Fruit fly (Drosophila melanogaster) whole organism, embryonic: ENCODE measurements around the gene Tnks.

Source experiments
- ATbp ChIP-seq: fragments of 200-800 bp; sonication (Bioruptor generic); optimal IDR thresholded peaks from 2 replicates; lab custom pipeline; 2017; ENCODE audit warnings: missing biosample characterization, mild to moderate bottlenecking, missing genetic modification characterization, missing genetic modification reagents
- CG10431 ChIP-seq: fragments of 200-800 bp; sonication (Bioruptor generic); optimal IDR thresholded peaks from 3 replicates; lab custom pipeline; 2018; ENCODE audit warnings: missing biosample characterization, mild to moderate bottlenecking, missing genetic modification characterization
- CG10565 ChIP-seq: fragments of 200-800 bp; sonication (Bioruptor generic); optimal IDR thresholded peaks from 3 replicates; lab custom pipeline; 2016; ENCODE audit warnings: missing biosample characterization, mild to moderate bottlenecking, missing genetic modification characterization
- CG11085 ChIP-seq: fragments of 200-800 bp; sonication (Bioruptor generic); IDR thresholded peaks from 2 replicates; pipeline ENCODE4 v1.3.6; 2022; ENCODE audit warnings: missing biosample characterization, missing genetic modification characterization
- CG11696 ChIP-seq: fragments of 200-800 bp; sonication (Bioruptor generic); IDR thresholded peaks from 2 replicates; pipeline ENCODE4 v1.3.6; 2022; ENCODE audit warnings: missing biosample characterization, missing genetic modification characterization
- CG12219 ChIP-seq: fragments of 200-800 bp; sonication (Bioruptor generic); optimal IDR thresholded peaks from 3 replicates; lab custom pipeline; 2018; ENCODE audit warnings: missing biosample characterization, mild to moderate bottlenecking, missing genetic modification characterization
- CG12299 ChIP-seq: fragments of 200-800 bp; sonication (Bioruptor generic); optimal IDR thresholded peaks from 2 replicates; lab custom pipeline; 2018; ENCODE audit warnings: missing biosample characterization, mild to moderate bottlenecking, missing genetic modification characterization
- CG13287 ChIP-seq: fragments of 200-800 bp; sonication (Bioruptor generic); IDR thresholded peaks from 2 replicates; pipeline ENCODE4 v1.3.6; 2022; ENCODE audit warnings: missing biosample characterization, missing genetic modification characterization; ENCODE audit not compliant: partially characterized antibody
- CG1602 ChIP-seq: fragments of 200-800 bp; sonication (Bioruptor generic); optimal IDR thresholded peaks from 3 replicates; lab custom pipeline; 2016; ENCODE audit warnings: missing biosample characterization, missing genetic modification characterization
- CG17802 ChIP-seq: fragments of 200-800 bp; sonication (Bioruptor generic); optimal IDR thresholded peaks from 2 replicates; lab custom pipeline; 2018; ENCODE audit warnings: missing biosample characterization, mild to moderate bottlenecking, missing genetic modification characterization, moderate library complexity
- CG17829 ChIP-seq: fragments of 200-800 bp; optimal IDR thresholded peaks from 2 replicates; lab custom pipeline; 2019; ENCODE audit warnings: missing biosample characterization, mild to moderate bottlenecking, missing genetic modification characterization, moderate library complexity
- CG18011 ChIP-seq: fragments of 200-800 bp; sonication (Bioruptor generic); optimal IDR thresholded peaks from 2 replicates; lab custom pipeline; 2017; ENCODE audit warnings: missing biosample characterization, missing genetic modification characterization, mild to moderate bottlenecking, moderate library complexity, missing genotype
- CG18599 ChIP-seq: fragments of 200-800 bp; sonication (Bioruptor generic); optimal IDR thresholded peaks from 3 replicates; lab custom pipeline; 2017; ENCODE audit warnings: missing biosample characterization, missing genetic modification characterization, mild to moderate bottlenecking, moderate library complexity, missing genetic modification reagents
- CG2116 ChIP-seq: fragments of 200-800 bp; sonication (Bioruptor generic); optimal IDR thresholded peaks from 3 replicates; lab custom pipeline; 2018; ENCODE audit warnings: missing biosample characterization, mild to moderate bottlenecking, missing genetic modification characterization
- CG2199 ChIP-seq: fragments of 200-800 bp; sonication (Bioruptor generic); IDR thresholded peaks from 3 replicates; pipeline ENCODE4 v1.3.6; 2022; ENCODE audit warnings: missing biosample characterization, missing genetic modification characterization
- CG2678 ChIP-seq: fragments of 200-800 bp; sonication (Bioruptor generic); optimal IDR thresholded peaks from 3 replicates; lab custom pipeline; 2019; ENCODE audit warnings: missing biosample characterization, mild to moderate bottlenecking, missing genetic modification characterization, moderate library complexity
- CG30403 ChIP-seq: fragments of 200-800 bp; sonication (Bioruptor generic); optimal IDR thresholded peaks from 3 replicates; lab custom pipeline; 2016; ENCODE audit warnings: missing biosample characterization, missing genetic modification characterization
- CG32767 ChIP-seq: fragments of 200-800 bp; sonication (Bioruptor generic); IDR thresholded peaks from 2 replicates; pipeline ENCODE4 v1.3.6; 2022; ENCODE audit warnings: missing biosample characterization, missing genetic modification characterization
- CG3726 ChIP-seq: fragments of 200-800 bp; sonication (Bioruptor generic); IDR thresholded peaks from 3 replicates; pipeline ENCODE4, ENCODE4 v1.3.6; 2022; ENCODE audit warnings: missing biosample characterization, missing genetic modification characterization
- CG4328 ChIP-seq: fragments of 200-800 bp; sonication (Bioruptor generic); optimal IDR thresholded peaks from 3 replicates; lab custom pipeline; 2017; ENCODE audit warnings: missing biosample characterization, missing genetic modification reagents, missing genetic modification characterization
- CG4360 ChIP-seq: fragments of 200-800 bp; sonication (Bioruptor generic); IDR thresholded peaks from 2 replicates; pipeline ENCODE4 v1.3.6; 2022; ENCODE audit warnings: missing biosample characterization, missing genetic modification characterization
- CG43689 ChIP-seq: fragments of 200-800 bp; sonication (Bioruptor generic); IDR thresholded peaks from 2 replicates; pipeline ENCODE4 v1.3.6; 2022; ENCODE audit warnings: missing biosample characterization, missing genetic modification characterization
- CG4404 ChIP-seq: fragments of 200-800 bp; sonication (Bioruptor generic); IDR thresholded peaks from 2 replicates; pipeline ENCODE4 v1.3.6; 2022; ENCODE audit warnings: missing biosample characterization, missing genetic modification characterization
- CG8359 ChIP-seq: fragments of 200-800 bp; sonication (Bioruptor generic); optimal IDR thresholded peaks from 2 replicates; lab custom pipeline; 2017; ENCODE audit warnings: missing biosample characterization, mild to moderate bottlenecking, missing genetic modification characterization, borderline replicate concordance
- CG9437 ChIP-seq: fragments of 200-800 bp; sonication (Bioruptor generic); optimal IDR thresholded peaks from 2 replicates; lab custom pipeline; 2018; ENCODE audit warnings: missing biosample characterization, mild to moderate bottlenecking, missing genetic modification characterization
- CG9727 ChIP-seq: fragments of 200-800 bp; sonication (Bioruptor generic); optimal IDR thresholded peaks from 3 replicates; lab custom pipeline; 2017; ENCODE audit warnings: missing biosample characterization, mild to moderate bottlenecking, missing genetic modification characterization
- Deaf1 ChIP-seq: fragments of 200-800 bp; optimal IDR thresholded peaks from 3 replicates; lab custom pipeline; 2019; ENCODE audit warnings: missing biosample characterization, mild to moderate bottlenecking, missing genetic modification characterization, moderate library complexity
- Dip2 ChIP-seq: fragments of 200-800 bp; sonication (Bioruptor generic); IDR thresholded peaks from 2 replicates; pipeline ENCODE4 v1.3.6; 2022; ENCODE audit warnings: missing biosample characterization, missing genetic modification characterization
- HLH54F ChIP-seq: fragments of 200-800 bp; sonication (Bioruptor generic); optimal IDR thresholded peaks from 3 replicates; lab custom pipeline; 2016; ENCODE audit warnings: missing biosample characterization, missing genetic modification characterization
- Lpt ChIP-seq: fragments of >200 bp; optimal IDR thresholded peaks from 2 replicates; lab custom pipeline; 2018; ENCODE audit warnings: missing biosample characterization, missing genetic modification characterization
- MESR4 ChIP-seq: fragments of 200-800 bp; sonication (Bioruptor generic); optimal IDR thresholded peaks from 2 replicates; lab custom pipeline; 2018; ENCODE audit warnings: missing biosample characterization, mild to moderate bottlenecking, missing genetic modification characterization, moderate library complexity
- PHDP ChIP-seq: fragments of 200-800 bp; sonication (Bioruptor generic); optimal IDR thresholded peaks from 3 replicates; lab custom pipeline; 2018; ENCODE audit warnings: missing biosample characterization, mild to moderate bottlenecking, missing genetic modification characterization, moderate library complexity
- Xrp1 ChIP-seq: fragments of 200-800 bp; sonication (Bioruptor generic); IDR thresholded peaks from 2 replicates; pipeline ENCODE4 v1.3.6; 2022; ENCODE audit warnings: missing biosample characterization, missing genetic modification characterization
- aop ChIP-seq: fragments of 200-800 bp; sonication (Bioruptor generic); IDR thresholded peaks from 2 replicates; pipeline ENCODE4 v1.3.6; 2022; ENCODE audit warnings: missing biosample characterization, missing genetic modification characterization
- br ChIP-seq: fragments of >200 bp; optimal IDR thresholded peaks from 2 replicates; lab custom pipeline; 2017
- bsh ChIP-seq, 2 experiments: fragments of 200-800 bp; sonication (Bioruptor generic); optimal IDR thresholded peaks; 2 replicates each; lab custom pipeline; 2017 to 2018; ENCODE audit warnings: mild to moderate bottlenecking in 2 of 2, missing biosample characterization in 2 of 2, missing genetic modification characterization in 2 of 2, moderate library complexity in 1 of 2
- chinmo ChIP-seq: fragments of 200-800 bp; sonication (Bioruptor generic); IDR thresholded peaks from 4 replicates; pipeline ENCODE4 v1.3.6; 2022; ENCODE audit warnings: missing biosample characterization, missing genetic modification characterization; ENCODE audit not compliant: partially characterized antibody
- dati ChIP-seq: fragments of 200-800 bp; sonication (Bioruptor generic); IDR thresholded peaks from 2 replicates; pipeline ENCODE4 v1.3.6; 2022; ENCODE audit warnings: missing biosample characterization, missing genetic modification characterization
- gsb-n ChIP-seq: fragments of 200-800 bp; sonication (Bioruptor generic); optimal IDR thresholded peaks from 3 replicates; lab custom pipeline; 2018; ENCODE audit warnings: missing biosample characterization, mild to moderate bottlenecking, missing genetic modification characterization
- gt ChIP-seq: fragments of 200-800 bp; sonication (Bioruptor generic); IDR thresholded peaks from 2 replicates; pipeline ENCODE4 v1.3.6; 2022; ENCODE audit warnings: missing biosample characterization, missing genetic modification characterization
- ken ChIP-seq: fragments of 200-800 bp; sonication (Bioruptor generic); IDR thresholded peaks from 3 replicates; pipeline ENCODE4 v1.3.6; 2022; ENCODE audit warnings: missing biosample characterization, missing genetic modification characterization
- lov ChIP-seq, 2 experiments: fragments of 200-800 bp in 1 of 2; fragments of >200 bp in 1 of 2; sonication (Bioruptor generic) in 1 of 2; IDR thresholded peaks in 1 of 2; optimal IDR thresholded peaks in 1 of 2; 2 replicates in 1 of 2; 3 replicates in 1 of 2; pipeline versions ENCODE4 v1.3.6 to Lab custom; 2017 to 2022; ENCODE audit warnings: missing biosample characterization in 1 of 2, missing genetic modification characterization in 1 of 2
- luna ChIP-seq: fragments of 200-800 bp; sonication (Bioruptor generic); optimal IDR thresholded peaks from 2 replicates; lab custom pipeline; 2016; ENCODE audit warnings: missing biosample characterization, missing genetic modification characterization
- maf-S ChIP-seq: fragments of 200-800 bp; sonication (Bioruptor generic); optimal IDR thresholded peaks from 2 replicates; lab custom pipeline; 2016; ENCODE audit warnings: missing biosample characterization, missing genetic modification characterization
- nmo ChIP-seq: fragments of 200-800 bp; sonication (Bioruptor generic); optimal IDR thresholded peaks from 2 replicates; lab custom pipeline; 2018; ENCODE audit warnings: missing biosample characterization, mild to moderate bottlenecking, missing genetic modification characterization, moderate library complexity
- scrt ChIP-seq: fragments of 200-800 bp; sonication (Bioruptor generic); optimal IDR thresholded peaks from 2 replicates; lab custom pipeline; 2018; ENCODE audit warnings: missing biosample characterization, mild to moderate bottlenecking, missing genetic modification characterization, moderate library complexity
- slou ChIP-seq: fragments of 200-800 bp; sonication (Bioruptor generic); optimal IDR thresholded peaks from 3 replicates; lab custom pipeline; 2016; ENCODE audit warnings: missing biosample characterization, missing genetic modification characterization
- trem ChIP-seq: fragments of 200-800 bp; optimal IDR thresholded peaks from 3 replicates; lab custom pipeline; 2019; ENCODE audit warnings: missing biosample characterization, mild to moderate bottlenecking, missing genetic modification characterization, moderate library complexity
- unc-4 ChIP-seq: fragments of 200-800 bp; sonication (Bioruptor generic); IDR thresholded peaks from 2 replicates; pipeline ENCODE4 v1.3.6; 2022; ENCODE audit warnings: missing biosample characterization, missing genetic modification characterization; ENCODE audit not compliant: partially characterized antibody
- wdn ChIP-seq: fragments of 200-800 bp; sonication (Bioruptor generic); IDR thresholded peaks from 2 replicates; pipeline ENCODE4 v1.3.6; 2022; ENCODE audit warnings: missing biosample characterization, missing genetic modification characterization

The Tnks gene

dm6 chr3R:25684859-25685258 lies 23.8 kb upstream of the Tnks start, which contains the start of gene RpL27 (continued):
- peak; percentile 55 for TF ChIP-seq CG17802 (tag; lab: Kevin White, UChicago)
- TF ChIP-seq PHDP (tag; lab: Kevin White, UChicago) = peak; percentile 87
- TF ChIP-seq CG11696 = 0 out of 2 replicates have a peak, but pooled peaks have one; percentile 41
- TF ChIP-seq CG9727 (GFP tag; lab: Kevin White, UChicago) = peak; percentile 88
- no peak for TF ChIP-seq CG4404 (GFP tag; lab: Robert Waterston, UW)
- no peak for TF ChIP-seq chinmo (GFP tag; lab: Robert Waterston, UW)
- peak; percentile 84 for TF ChIP-seq scrt (GFP tag; lab: Kevin White, UChicago)
- peak; percentile 76 for TF ChIP-seq gsb-n (tag; lab: Kevin White, UChicago)
- 0 out of 2 replicates have a peak, but pooled peaks have one; percentile 52 for TF ChIP-seq wdn (GFP tag; lab: Robert Waterston, UW)
- peak; percentile 75 for TF ChIP-seq CG17829 (tag; lab: Kevin White, UChicago)
- TF ChIP-seq CG32767 = peak; percentile 77; the same call in 1 of the 2 replicates
- TF ChIP-seq ken (GFP tag; lab: Robert Waterston, UW) = peak; percentile 85; the same call in 2 of the 3 replicates
- TF ChIP-seq slou = peak; percentile 28
- peak; percentile 48; the same call in 1 of the 2 replicates for TF ChIP-seq Xrp1 (GFP tag; lab: Robert Waterston, UW)
- peak; percentile 73 for TF ChIP-seq CG2678 (tag; lab: Kevin White, UChicago)
- peak; percentile 97 for TF ChIP-seq MESR4 (GFP tag; lab: Kevin White, UChicago)
- peak; percentile 74 for TF ChIP-seq unc-4
- peak; percentile 75 for TF ChIP-seq CG8359
- TF ChIP-seq CG1602 (GFP tag; lab: Kevin White, UChicago) = peak; percentile 47
- peak; percentile 48 for TF ChIP-seq Deaf1 (tag; lab: Kevin White, UChicago)
- TF ChIP-seq CG10565 (GFP tag; lab: Kevin White, UChicago) = no peak
- TF ChIP-seq CG12219 = peak; percentile 64
- TF ChIP-seq maf-S (GFP tag; lab: Kevin White, UChicago) = peak; percentile 81
- peak; percentile 73 for TF ChIP-seq CG18011 (GFP tag; lab: Kevin White, UChicago)
- no peak for TF ChIP-seq aop (GFP tag; lab: Robert Waterston, UW)
- no peak for TF ChIP-seq luna (GFP tag; lab: Kevin White, UChicago)
- TF ChIP-seq nmo (GFP tag; lab: Kevin White, UChicago) = peak; percentile 81
- no peak for TF ChIP-seq dati (GFP tag; lab: Robert Waterston, UW)
- peak; percentile 83 for TF ChIP-seq CG2116 (GFP tag; lab: Kevin White, UChicago)
- TF ChIP-seq br (lab: Kevin White, UChicago) = no peak
- TF ChIP-seq CG11085 (GFP tag; lab: Robert Waterston, UW) = peak; percentile 72; the same call in 1 of the 2 replicates
- peak; percentile 78 for TF ChIP-seq CG9437
- TF ChIP-seq CG18599 = peak; percentile 83
- no peak for TF ChIP-seq CG43689 (GFP tag; lab: Robert Waterston, UW)
- no peak for TF ChIP-seq CG3726 (GFP tag; lab: Robert Waterston, UW)
- TF ChIP-seq CG2199 = 0 out of 3 replicates have a peak, but pooled peaks have one; percentile 8
- TF ChIP-seq CG10431 = peak; percentile 97
- TF ChIP-seq ATbp (GFP tag; lab: Kevin White, UChicago) = peak; percentile 71
- peak; percentile 82 for TF ChIP-seq trem
- no peak for TF ChIP-seq Lpt (GFP tag; lab: Kevin White, UChicago)
- TF ChIP-seq CG4328 = peak; percentile 88
- peak; percentile 37 to 67 for TF ChIP-seq bsh (GFP tag; optimal IDR thresholded peaks at IDR 0.05; lab: Kevin White, UChicago)
- TF ChIP-seq CG4360 = 0 out of 2 replicates have a peak, but pooled peaks have one; percentile 23
- TF ChIP-seq CG13287 (GFP tag; lab: Robert Waterston, UW) = peak; percentile 83
- no peak; the same call in 1 of the 2 replicates for TF ChIP-seq gt (GFP tag; lab: Robert Waterston, UW)
- TF ChIP-seq CG12299 = peak; percentile 84
- TF ChIP-seq HLH54F (GFP tag; lab: Kevin White, UChicago) = peak; percentile 69
- no peak for TF ChIP-seq Dip2 (GFP tag; lab: Robert Waterston, UW)
- peak; percentile 68 for TF ChIP-seq CG30403
- no peak for TF ChIP-seq lov (optimal IDR thresholded peaks at IDR 0.05; lab: Kevin White, UChicago)
- peak; percentile 80; the same call in 2 of the 3 replicates for TF ChIP-seq lov (GFP tag; IDR thresholded peaks at IDR 0.05; lab: Robert Waterston, UW)
